Worm (Caenorhabditis elegans) whole organism, late embryonic: ENCODE results near the gene srh-20.

Source experiments
- ceh-2 ChIP-seq: sonication (generic microtip); optimal IDR thresholded peaks from 2 replicates; lab custom pipeline; 2016; ENCODE audit warnings: missing genotype, missing genetic modification characterization, missing compliant biosample characterization
- ceh-22 ChIP-seq: sonication (generic microtip); optimal IDR thresholded peaks from 2 replicates; lab custom pipeline; 2017; ENCODE audit warnings: missing biosample characterization, missing genetic modification characterization
- lim-6 ChIP-seq: sonication (generic microtip); optimal IDR thresholded peaks from 2 replicates; lab custom pipeline; 2016; ENCODE audit warnings: missing genetic modification characterization, missing compliant biosample characterization

DNA sequence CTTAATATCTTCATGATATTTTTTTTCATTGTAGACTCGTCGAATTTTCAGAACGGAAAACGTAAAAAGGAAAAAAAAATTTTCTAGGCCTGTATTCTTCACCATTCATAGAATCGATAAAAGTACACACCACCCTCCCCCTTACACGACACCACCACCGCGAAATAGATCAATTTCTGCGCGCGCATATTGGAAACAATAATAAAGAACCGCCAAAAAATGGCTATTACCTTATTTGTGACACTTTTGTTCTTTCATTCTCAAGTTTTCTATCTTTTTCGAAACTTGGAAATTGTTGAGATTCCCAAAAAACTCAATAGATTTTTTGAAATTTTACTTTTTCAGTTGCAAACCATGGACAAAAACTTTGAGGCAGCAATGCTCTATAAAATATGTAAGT lies 50.4 kb downstream of the srh-20 start, which contains the start of gene F26G5.1:
- TF ChIP-seq ceh-22, result no peak
- TF ChIP-seq lim-6 (tag; lab: Kevin White, UChicago), result no peak
- no peak for TF ChIP-seq ceh-2 (tag; lab: Kevin White, UChicago)
